Fruit fly (Drosophila melanogaster) whole organism, embryonic: ENCODE results near the gene unc-13.

Source experiments
- BEAF-32 ChIP-seq: fragments of 200-800 bp; sonication (Bioruptor generic); optimal IDR thresholded peaks from 3 replicates; lab custom pipeline; 2017; ENCODE audit warnings: missing biosample characterization, missing genetic modification characterization, mild to moderate bottlenecking, moderate library complexity, missing genetic modification reagents
- CG11085 ChIP-seq: fragments of 200-800 bp; sonication (Bioruptor generic); IDR thresholded peaks from 2 replicates; pipeline ENCODE4 v1.3.6; 2022; ENCODE audit warnings: missing biosample characterization, missing genetic modification characterization
- CG1233 ChIP-seq: fragments of 200-800 bp; sonication (Bioruptor generic); optimal IDR thresholded peaks from 4 replicates; lab custom pipeline; 2018; ENCODE audit warnings: missing biosample characterization, mild to moderate bottlenecking, missing genetic modification characterization
- CG13424 ChIP-seq: fragments of 200-800 bp; sonication (Bioruptor generic); optimal IDR thresholded peaks from 2 replicates; lab custom pipeline; 2019; ENCODE audit warnings: missing biosample characterization, mild to moderate bottlenecking, missing genetic modification characterization, moderate library complexity
- CG14050 ChIP-seq: fragments of 200-800 bp; sonication (Bioruptor generic); IDR thresholded peaks from 3 replicates; pipeline ENCODE4 v1.3.6; 2022; ENCODE audit warnings: missing biosample characterization, missing genetic modification characterization
- CG15073 ChIP-seq: fragments of 200-800 bp; sonication (Bioruptor generic); optimal IDR thresholded peaks from 2 replicates; lab custom pipeline; 2016; ENCODE audit warnings: missing biosample characterization, missing genetic modification characterization
- CG1603 ChIP-seq: fragments of 200-800 bp; sonication (Bioruptor generic); optimal IDR thresholded peaks from 2 replicates; lab custom pipeline; 2019; ENCODE audit warnings: missing biosample characterization, mild to moderate bottlenecking, missing genetic modification characterization, moderate library complexity
- CG17328 ChIP-seq: fragments of 200-800 bp; sonication (Bioruptor generic); IDR thresholded peaks from 2 replicates; pipeline ENCODE4 v1.3.6; 2022; ENCODE audit warnings: missing biosample characterization, missing genetic modification characterization
- CG17568 ChIP-seq: fragments of 200-800 bp; sonication (Bioruptor generic); optimal IDR thresholded peaks from 2 replicates; lab custom pipeline; 2018; ENCODE audit warnings: missing biosample characterization, mild to moderate bottlenecking, missing genetic modification characterization, moderate library complexity
- CG1832 ChIP-seq: fragments of 200-800 bp; sonication (Bioruptor generic); optimal IDR thresholded peaks from 2 replicates; lab custom pipeline; 2017; ENCODE audit warnings: missing biosample characterization, mild to moderate bottlenecking, missing genetic modification characterization, inconsistent platforms
- CG18619 ChIP-seq: fragments of 200-800 bp; sonication (Bioruptor generic); optimal IDR thresholded peaks from 3 replicates; lab custom pipeline; 2017; ENCODE audit warnings: missing biosample characterization, mild to moderate bottlenecking, missing genetic modification characterization
- CG31365 ChIP-seq: fragments of 200-800 bp; sonication (Bioruptor generic); optimal IDR thresholded peaks from 2 replicates; lab custom pipeline; 2018; ENCODE audit warnings: missing biosample characterization, mild to moderate bottlenecking, missing genetic modification characterization
- CG32772 ChIP-seq: fragments of 200-800 bp; sonication (Bioruptor generic); IDR thresholded peaks from 2 replicates; pipeline ENCODE4 v1.3.6; 2022; ENCODE audit warnings: missing biosample characterization, missing genetic modification characterization
- CG4328 ChIP-seq: fragments of 200-800 bp; sonication (Bioruptor generic); optimal IDR thresholded peaks from 3 replicates; lab custom pipeline; 2017; ENCODE audit warnings: missing biosample characterization, missing genetic modification reagents, missing genetic modification characterization
- CG4707 ChIP-seq: fragments of 200-800 bp; sonication (Bioruptor generic); optimal IDR thresholded peaks from 2 replicates; lab custom pipeline; 2018; ENCODE audit warnings: missing biosample characterization, mild to moderate bottlenecking, missing genetic modification characterization, moderate library complexity
- CG5953 ChIP-seq: fragments of 200-800 bp; sonication (Bioruptor generic); IDR thresholded peaks from 2 replicates; pipeline ENCODE4 v1.3.6; 2022; ENCODE audit warnings: missing biosample characterization, missing genetic modification characterization
- CG6175 ChIP-seq: fragments of 200-800 bp; sonication (Bioruptor generic); IDR thresholded peaks from 3 replicates; pipeline ENCODE4 v1.3.6; 2022; ENCODE audit warnings: missing biosample characterization, missing genetic modification characterization
- CG6654 ChIP-seq: fragments of 200-800 bp; sonication (Bioruptor generic); optimal IDR thresholded peaks from 2 replicates; lab custom pipeline; 2017; ENCODE audit warnings: missing biosample characterization, mild to moderate bottlenecking, missing genetic modification characterization
- CG6683 ChIP-seq: fragments of 200-800 bp; sonication (Bioruptor generic); optimal IDR thresholded peaks from 2 replicates; lab custom pipeline; 2017; ENCODE audit warnings: missing biosample characterization, mild to moderate bottlenecking, missing genetic modification characterization, missing genetic modification reagents
- CG7271 ChIP-seq: fragments of 200-800 bp; sonication (Bioruptor generic); optimal IDR thresholded peaks from 2 replicates; lab custom pipeline; 2018; ENCODE audit warnings: missing biosample characterization, mild to moderate bottlenecking, missing genetic modification characterization, moderate library complexity
- CG7839 ChIP-seq: fragments of 200-800 bp; sonication (Bioruptor generic); optimal IDR thresholded peaks from 3 replicates; lab custom pipeline; 2018; ENCODE audit warnings: missing biosample characterization, mild to moderate bottlenecking, missing genetic modification characterization, moderate library complexity
- CG7963 ChIP-seq: fragments of 200-800 bp; sonication (Bioruptor generic); IDR thresholded peaks from 3 replicates; pipeline ENCODE4 v1.3.6; 2022; ENCODE audit warnings: missing biosample characterization, missing genetic modification characterization; ENCODE audit not compliant: partially characterized antibody
- CG8944 ChIP-seq: fragments of 200-800 bp; sonication (Bioruptor generic); optimal IDR thresholded peaks from 3 replicates; lab custom pipeline; 2016; ENCODE audit warnings: missing biosample characterization, missing genetic modification characterization
- CG9727 ChIP-seq: fragments of 200-800 bp; sonication (Bioruptor generic); optimal IDR thresholded peaks from 3 replicates; lab custom pipeline; 2017; ENCODE audit warnings: missing biosample characterization, mild to moderate bottlenecking, missing genetic modification characterization
- Chrac-16 ChIP-seq: fragments of 200-800 bp; sonication (Bioruptor generic); optimal IDR thresholded peaks from 3 replicates; lab custom pipeline; 2016; ENCODE audit warnings: missing biosample characterization, missing genetic modification characterization
- Dad ChIP-seq: fragments of 200-800 bp; sonication (Bioruptor generic); optimal IDR thresholded peaks from 3 replicates; lab custom pipeline; 2016; ENCODE audit warnings: missing biosample characterization, missing genetic modification characterization
- Ets97D ChIP-seq: fragments of 200-800 bp; sonication (Bioruptor generic); optimal IDR thresholded peaks from 3 replicates; lab custom pipeline; 2016; ENCODE audit warnings: missing biosample characterization, missing genetic modification characterization
- HLH4C ChIP-seq: fragments of 200-800 bp; sonication (Bioruptor generic); IDR thresholded peaks from 3 replicates; pipeline ENCODE4 v1.3.6; 2022; ENCODE audit warnings: missing biosample characterization, missing genetic modification characterization; ENCODE audit not compliant: partially characterized antibody
- Kr ChIP-seq: fragments of 200-800 bp; sonication (Bioruptor generic); optimal IDR thresholded peaks from 2 replicates; lab custom pipeline; 2017; ENCODE audit warnings: missing biosample characterization, mild to moderate bottlenecking, missing genetic modification characterization
- Max ChIP-seq: fragments of 200-800 bp; sonication (Bioruptor generic); optimal IDR thresholded peaks from 2 replicates; lab custom pipeline; 2016; ENCODE audit warnings: missing biosample characterization, mild to moderate bottlenecking, missing genetic modification characterization
- Nf-YB ChIP-seq: fragments of 200-800 bp; sonication (Bioruptor generic); optimal IDR thresholded peaks from 3 replicates; lab custom pipeline; 2019; ENCODE audit warnings: missing biosample characterization, mild to moderate bottlenecking, missing genetic modification characterization, moderate library complexity
- Nf-YC ChIP-seq: fragments of 200-800 bp; optimal IDR thresholded peaks from 3 replicates; lab custom pipeline; 2019; ENCODE audit warnings: missing biosample characterization, mild to moderate bottlenecking, missing genetic modification characterization, moderate library complexity
- Rx ChIP-seq: fragments of 200-800 bp; sonication (Bioruptor generic); IDR thresholded peaks from 2 replicates; pipeline ENCODE4 v1.3.6; 2022; ENCODE audit warnings: missing biosample characterization, missing genetic modification characterization
- Spps ChIP-seq: fragments of 200-800 bp; sonication (Bioruptor generic); optimal IDR thresholded peaks from 2 replicates; lab custom pipeline; 2018; ENCODE audit warnings: missing biosample characterization, mild to moderate bottlenecking, missing genetic modification characterization
- amos ChIP-seq: fragments of 200-800 bp; sonication (Bioruptor generic); IDR thresholded peaks from 2 replicates; pipeline ENCODE4 v1.3.6; 2022; ENCODE audit warnings: missing biosample characterization, missing genetic modification characterization; ENCODE audit not compliant: partially characterized antibody
- crc ChIP-seq: fragments of 200-800 bp; sonication (Bioruptor generic); optimal IDR thresholded peaks from 2 replicates; lab custom pipeline; 2016; ENCODE audit warnings: missing biosample characterization, missing genetic modification characterization
- dpn ChIP-seq, 2 experiments: fragments of 200-800 bp; sonication (Bioruptor generic); optimal IDR thresholded peaks; 3 replicates each; lab custom pipeline; 2016; ENCODE audit warnings: missing biosample characterization in 2 of 2, missing genetic modification characterization in 2 of 2
- eyg ChIP-seq: fragments of 200-800 bp; sonication (Bioruptor generic); optimal IDR thresholded peaks from 3 replicates; lab custom pipeline; 2016; ENCODE audit warnings: missing biosample characterization, missing genetic modification characterization
- fd96Cb ChIP-seq: fragments of 200-800 bp; sonication (Bioruptor generic); optimal IDR thresholded peaks from 2 replicates; lab custom pipeline; 2018; ENCODE audit warnings: missing biosample characterization, mild to moderate bottlenecking, missing genetic modification characterization, moderate library complexity
- kni ChIP-seq: fragments of 200-800 bp; sonication (Bioruptor generic); optimal IDR thresholded peaks from 3 replicates; lab custom pipeline; 2017; ENCODE audit warnings: mild to moderate bottlenecking, missing biosample characterization, missing genetic modification reagents, missing genetic modification characterization
- otp ChIP-seq: fragments of 200-800 bp; sonication (Bioruptor generic); IDR thresholded peaks from 3 replicates; pipeline ENCODE4, ENCODE4 v1.3.6; 2022; ENCODE audit warnings: missing biosample characterization, missing genetic modification characterization
- pan ChIP-seq, 4 experiments: fragments of >200 bp in 3 of 4; fragments of 200-800 bp in 1 of 4; sonication (Bioruptor generic) in 1 of 4; optimal IDR thresholded peaks in 3 of 4; IDR thresholded peaks in 1 of 4; 2 replicates each; pipeline versions ENCODE4 v1.3.6 to Lab custom; 2017 to 2022; ENCODE audit warnings: missing biosample characterization in 2 of 4, missing genetic modification characterization in 2 of 4, mixed read lengths in 1 of 4
- pros ChIP-seq: fragments of 200-800 bp; sonication (Bioruptor generic); optimal IDR thresholded peaks from 3 replicates; lab custom pipeline; 2019; ENCODE audit warnings: missing biosample characterization, mild to moderate bottlenecking, missing genetic modification characterization, moderate library complexity
- so ChIP-seq: fragments of 200-800 bp; sonication (Bioruptor generic); IDR thresholded peaks from 3 replicates; pipeline ENCODE4 v1.3.6; 2022; ENCODE audit warnings: missing biosample characterization, missing genetic modification characterization
- trem ChIP-seq: fragments of 200-800 bp; optimal IDR thresholded peaks from 3 replicates; lab custom pipeline; 2019; ENCODE audit warnings: missing biosample characterization, mild to moderate bottlenecking, missing genetic modification characterization, moderate library complexity
- twi ChIP-seq: fragments of 200-800 bp; optimal IDR thresholded peaks from 2 replicates; lab custom pipeline; 2019; ENCODE audit warnings: missing biosample characterization, mild to moderate bottlenecking, missing genetic modification characterization, moderate library complexity
- wdn ChIP-seq: fragments of 200-800 bp; sonication (Bioruptor generic); IDR thresholded peaks from 2 replicates; pipeline ENCODE4 v1.3.6; 2022; ENCODE audit warnings: missing biosample characterization, missing genetic modification characterization
- z ChIP-seq: fragments of 200-800 bp; sonication (Bioruptor generic); IDR thresholded peaks from 3 replicates; pipeline ENCODE4 v1.3.6; 2022; ENCODE audit warnings: missing biosample characterization, missing genetic modification characterization
- zfh1 ChIP-seq: fragments of 200-800 bp; sonication (Bioruptor generic); IDR thresholded peaks from 3 replicates; pipeline ENCODE4 v1.3.6; 2022; ENCODE audit warnings: missing biosample characterization, missing genetic modification characterization

Gene unc-13

DNA sequence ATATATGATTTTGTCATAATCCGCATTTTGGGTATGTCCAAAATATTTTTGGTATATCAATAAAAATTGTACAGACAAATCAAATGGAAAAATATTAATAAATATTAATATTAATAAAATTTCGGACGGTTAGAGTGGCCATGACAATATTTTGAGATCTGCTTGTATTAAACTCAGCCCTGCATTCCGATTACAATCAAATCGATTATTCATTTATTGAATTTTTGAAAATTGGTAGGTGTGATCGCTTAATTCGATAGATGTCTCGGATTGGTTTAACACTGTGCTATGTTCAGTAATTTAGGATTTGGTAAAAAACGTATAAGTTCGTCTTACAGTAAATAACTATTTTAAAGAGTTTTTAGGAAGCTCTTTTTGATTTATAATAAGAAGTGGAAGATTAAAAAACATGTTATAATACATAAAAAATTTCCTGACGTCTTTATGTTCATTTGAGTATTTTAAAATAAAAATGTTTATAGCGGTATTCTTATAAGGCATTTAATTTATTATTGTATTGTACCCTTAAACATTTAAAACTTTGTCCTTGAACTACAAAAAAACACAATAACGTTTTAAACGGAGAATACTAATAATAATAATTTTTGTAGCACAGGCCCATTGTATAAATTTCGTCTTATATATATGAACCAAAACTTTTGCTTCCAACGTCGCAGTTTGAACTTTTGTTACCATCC lies 77.1 kb downstream of the unc-13 start (continued):
- TF ChIP-seq CG6654 (GFP tag; lab: Kevin White, UChicago) (no peak), CG13424 (tag; lab: Kevin White, UChicago) (no peak), CG4328 (GFP tag; lab: Kevin White, UChicago) (no peak), dpn (GFP tag; optimal IDR thresholded peaks at IDR 0.05; lab: Kevin White, UChicago) (no peak), Nf-YC (tag; lab: Kevin White, UChicago) (no peak), CG6683 (GFP tag; lab: Kevin White, UChicago) (no peak), CG7271 (tag; lab: Kevin White, UChicago) (peak; percentile 6), HLH4C (GFP tag; lab: Robert Waterston, UW) (peak; percentile 62), CG1603 (tag; lab: Kevin White, UChicago) (peak; percentile 39), Spps (tag; lab: Kevin White, UChicago) (no peak), BEAF-32 (GFP tag; lab: Kevin White, UChicago) (peak; percentile 46), pros (GFP tag; lab: Kevin White, UChicago) (no peak), kni (GFP tag; lab: Kevin White, UChicago) (no peak), CG17328 (GFP tag; lab: Robert Waterston, UW) (no peak), CG6175 (GFP tag; lab: Robert Waterston, UW) (no peak), otp (no peak), CG15073 (GFP tag; lab: Kevin White, UChicago) (no peak), Ets97D (GFP tag; lab: Kevin White, UChicago) (peak; percentile 60), zfh1 (no peak), pan (optimal IDR thresholded peaks at IDR 0.05; lab: Kevin White, UChicago) (no peak), pan (GFP tag; optimal IDR thresholded peaks at IDR 0.05 in 1 of 2, IDR thresholded peaks at IDR 0.05 in 1 of 2) (no peak), trem (tag; lab: Kevin White, UChicago) (peak; percentile 58), CG8944 (no peak), CG14050 (GFP tag; lab: Robert Waterston, UW) (no peak), CG7839 (tag; lab: Kevin White, UChicago) (no peak), Nf-YB (no peak), CG1832 (GFP tag; lab: Kevin White, UChicago) (no peak), amos (GFP tag; lab: Robert Waterston, UW) (peak; percentile 42), Max (GFP tag; lab: Kevin White, UChicago) (no peak), Dad (GFP tag; lab: Kevin White, UChicago) (no peak), CG32772 (GFP tag; lab: Robert Waterston, UW) (no peak), CG11085 (GFP tag; lab: Robert Waterston, UW) (no peak), Kr (GFP tag; lab: Kevin White, UChicago) (no peak), Chrac-16 (GFP tag; lab: Kevin White, UChicago) (no peak), CG17568 (no peak), crc (no peak), fd96Cb (tag; lab: Kevin White, UChicago) (no peak), z (no peak), twi (no peak), so (GFP tag; lab: Robert Waterston, UW) (no peak), CG9727 (GFP tag; lab: Kevin White, UChicago) (no peak), eyg (GFP tag; lab: Kevin White, UChicago) (no peak), CG18619 (GFP tag; lab: Kevin White, UChicago) (no peak), CG7963 (GFP tag; lab: Robert Waterston, UW) (peak; percentile 59; the same call in 1 of the 3 replicates), Rx (GFP tag; lab: Robert Waterston, UW) (no peak), CG5953 (no peak), CG4707 (peak; percentile 28), CG31365 (tag; lab: Kevin White, UChicago) (no peak), CG1233 (no peak), wdn (no peak)
